Fruit fly (Drosophila melanogaster) whole organism, embryonic: Measurements from ENCODE around the gene MESR6.

Source experiments
- B-H2 ChIP-seq: fragments of 200-800 bp; sonication (Bioruptor generic); optimal IDR thresholded peaks from 2 replicates; lab custom pipeline; 2018; ENCODE audit warnings: missing biosample characterization, mild to moderate bottlenecking, missing genetic modification characterization
- CG11093 ChIP-seq: fragments of 200-800 bp; sonication (Bioruptor generic); IDR thresholded peaks from 3 replicates; pipeline ENCODE4 v1.3.6; 2022; ENCODE audit warnings: missing biosample characterization, missing genetic modification characterization
- CG11560 ChIP-seq: fragments of 200-800 bp; sonication (Bioruptor generic); IDR thresholded peaks from 3 replicates; pipeline ENCODE4 v1.3.6; 2022; ENCODE audit warnings: missing biosample characterization, missing genetic modification characterization
- CG1602 ChIP-seq: fragments of 200-800 bp; sonication (Bioruptor generic); optimal IDR thresholded peaks from 3 replicates; lab custom pipeline; 2016; ENCODE audit warnings: missing biosample characterization, missing genetic modification characterization
- CG16815 ChIP-seq: fragments of 200-800 bp; sonication (Bioruptor generic); optimal IDR thresholded peaks from 3 replicates; lab custom pipeline; 2017; ENCODE audit warnings: missing biosample characterization, mild to moderate bottlenecking, missing genetic modification characterization
- CG17186 ChIP-seq: fragments of 200-800 bp; sonication (Bioruptor generic); optimal IDR thresholded peaks from 3 replicates; lab custom pipeline; 2017; ENCODE audit warnings: missing biosample characterization, missing genetic modification reagents, missing genetic modification characterization
- CG17359 ChIP-seq: fragments of 200-800 bp; sonication (Bioruptor generic); optimal IDR thresholded peaks from 3 replicates; lab custom pipeline; 2018; ENCODE audit warnings: missing biosample characterization, mild to moderate bottlenecking, missing genetic modification characterization, moderate library complexity
- CG17361 ChIP-seq: fragments of 200-800 bp; sonication (Bioruptor generic); IDR thresholded peaks from 3 replicates; pipeline ENCODE4 v1.3.6; 2022; ENCODE audit warnings: missing biosample characterization, missing genetic modification characterization
- CG17829 ChIP-seq: fragments of 200-800 bp; optimal IDR thresholded peaks from 2 replicates; lab custom pipeline; 2019; ENCODE audit warnings: missing biosample characterization, mild to moderate bottlenecking, missing genetic modification characterization, moderate library complexity
- CG34422 ChIP-seq: fragments of 200-800 bp; sonication (Bioruptor generic); IDR thresholded peaks from 3 replicates; pipeline ENCODE4 v1.3.6; 2022; ENCODE audit warnings: missing biosample characterization, missing genetic modification characterization
- CG43689 ChIP-seq: fragments of 200-800 bp; sonication (Bioruptor generic); IDR thresholded peaks from 2 replicates; pipeline ENCODE4 v1.3.6; 2022; ENCODE audit warnings: missing biosample characterization, missing genetic modification characterization
- CG6272 ChIP-seq: fragments of 200-800 bp; sonication (Bioruptor generic); IDR thresholded peaks from 2 replicates; pipeline ENCODE4 v1.3.6; 2022; ENCODE audit warnings: missing biosample characterization, missing genetic modification characterization
- CG7372 ChIP-seq: fragments of 200-800 bp; sonication (Bioruptor generic); IDR thresholded peaks from 2 replicates; pipeline ENCODE4 v1.3.6; 2022; ENCODE audit warnings: missing biosample characterization, missing genetic modification characterization
- CG7786 ChIP-seq: fragments of 200-800 bp; sonication (Bioruptor generic); optimal IDR thresholded peaks from 2 replicates; lab custom pipeline; 2016; ENCODE audit warnings: missing biosample characterization, missing genetic modification characterization
- CG8290 ChIP-seq, 3 experiments: fragments of 200-800 bp; sonication (Bioruptor generic); optimal IDR thresholded peaks; 2 replicates each; lab custom pipeline; 2016 to 2019; ENCODE audit warnings: missing biosample characterization in 3 of 3, missing genetic modification characterization in 3 of 3, mild to moderate bottlenecking in 2 of 3, moderate library complexity in 1 of 3
- CG8765 ChIP-seq: fragments of 200-800 bp; sonication (Bioruptor generic); IDR thresholded peaks from 2 replicates; pipeline ENCODE4 v1.3.6; 2022; ENCODE audit warnings: missing biosample characterization, missing genetic modification characterization
- CG9797 ChIP-seq: fragments of 200-800 bp; sonication (Bioruptor generic); optimal IDR thresholded peaks from 3 replicates; lab custom pipeline; 2018; ENCODE audit warnings: missing biosample characterization, mild to moderate bottlenecking, missing genetic modification characterization
- CG9817 ChIP-seq: fragments of 200-800 bp; sonication (Bioruptor generic); optimal IDR thresholded peaks from 2 replicates; lab custom pipeline; 2018; ENCODE audit warnings: missing biosample characterization, mild to moderate bottlenecking, missing genetic modification characterization, moderate library complexity
- CoRest ChIP-seq: fragments of 200-800 bp; sonication (Bioruptor generic); optimal IDR thresholded peaks from 3 replicates; lab custom pipeline; 2018; ENCODE audit warnings: missing biosample characterization, mild to moderate bottlenecking, missing genetic modification characterization, moderate library complexity
- Dbx ChIP-seq: fragments of 200-800 bp; sonication (Bioruptor generic); IDR thresholded peaks from 3 replicates; pipeline ENCODE4 v1.3.6; 2022; ENCODE audit warnings: missing biosample characterization, missing genetic modification characterization
- Eip74EF ChIP-seq, 2 experiments: fragments of 200-800 bp in 1 of 2; fragments of >200 bp in 1 of 2; sonication (Bioruptor generic) in 1 of 2; optimal IDR thresholded peaks; 2 replicates each; lab custom pipeline; 2017 to 2019; ENCODE audit warnings: missing biosample characterization in 2 of 2, missing genetic modification characterization in 2 of 2, mild to moderate bottlenecking in 1 of 2, moderate library complexity in 1 of 2
- Fer3 ChIP-seq: fragments of 200-800 bp; sonication (Bioruptor generic); optimal IDR thresholded peaks from 2 replicates; lab custom pipeline; 2018; ENCODE audit warnings: missing biosample characterization, mild to moderate bottlenecking, missing genetic modification characterization, moderate library complexity
- HLH3B ChIP-seq: fragments of 200-800 bp; sonication (Bioruptor generic); IDR thresholded peaks from 2 replicates; pipeline ENCODE4 v1.3.6; 2022; ENCODE audit warnings: missing biosample characterization, missing genetic modification characterization
- NFAT ChIP-seq: fragments of 200-800 bp; sonication (Bioruptor generic); IDR thresholded peaks from 2 replicates; pipeline ENCODE4 v1.3.6; 2022; ENCODE audit warnings: missing biosample characterization, missing genetic modification characterization
- NfI ChIP-seq: fragments of 200-800 bp; sonication (Bioruptor generic); optimal IDR thresholded peaks from 3 replicates; lab custom pipeline; 2018; ENCODE audit warnings: missing biosample characterization, mild to moderate bottlenecking, missing genetic modification characterization, moderate library complexity
- Opbp ChIP-seq: fragments of 200-800 bp; sonication (Bioruptor generic); IDR thresholded peaks from 3 replicates; pipeline ENCODE4 v1.3.6; 2022; ENCODE audit warnings: missing biosample characterization, missing genetic modification characterization; ENCODE audit not compliant: partially characterized antibody
- Sox100B ChIP-seq: fragments of 200-800 bp; sonication (Bioruptor generic); optimal IDR thresholded peaks from 3 replicates; lab custom pipeline; 2018; ENCODE audit warnings: missing biosample characterization, mild to moderate bottlenecking, missing genetic modification characterization
- amos ChIP-seq: fragments of 200-800 bp; sonication (Bioruptor generic); IDR thresholded peaks from 2 replicates; pipeline ENCODE4 v1.3.6; 2022; ENCODE audit warnings: missing biosample characterization, missing genetic modification characterization; ENCODE audit not compliant: partially characterized antibody
- ato ChIP-seq: fragments of 200-800 bp; sonication (Bioruptor generic); IDR thresholded peaks from 2 replicates; pipeline ENCODE4 v1.3.6; 2022; ENCODE audit warnings: missing biosample characterization, missing genetic modification characterization; ENCODE audit not compliant: partially characterized antibody
- dimm ChIP-seq: fragments of 200-800 bp; sonication (Bioruptor generic); IDR thresholded peaks from 2 replicates; pipeline ENCODE4 v1.3.6; 2022; ENCODE audit warnings: missing biosample characterization, missing genetic modification characterization
- emc ChIP-seq: fragments of 200-800 bp; sonication (Bioruptor generic); optimal IDR thresholded peaks from 2 replicates; lab custom pipeline; 2016; ENCODE audit warnings: missing biosample characterization, missing genetic modification characterization
- ewg ChIP-seq: fragments of 200-800 bp; sonication (Bioruptor generic); optimal IDR thresholded peaks from 3 replicates; lab custom pipeline; 2017; ENCODE audit warnings: mild to moderate bottlenecking, missing biosample characterization, missing genetic modification reagents, missing genetic modification characterization
- fd102C ChIP-seq: fragments of 200-800 bp; sonication (Bioruptor generic); optimal IDR thresholded peaks from 2 replicates; lab custom pipeline; 2018; ENCODE audit warnings: missing biosample characterization, mild to moderate bottlenecking, missing genetic modification characterization, moderate library complexity
- fd3F ChIP-seq: fragments of 200-800 bp; sonication (Bioruptor generic); optimal IDR thresholded peaks from 2 replicates; lab custom pipeline; 2018; ENCODE audit warnings: missing biosample characterization, mild to moderate bottlenecking, missing genetic modification characterization, moderate library complexity
- gsb-n ChIP-seq: fragments of 200-800 bp; sonication (Bioruptor generic); optimal IDR thresholded peaks from 3 replicates; lab custom pipeline; 2018; ENCODE audit warnings: missing biosample characterization, mild to moderate bottlenecking, missing genetic modification characterization
- gt ChIP-seq: fragments of 200-800 bp; sonication (Bioruptor generic); IDR thresholded peaks from 2 replicates; pipeline ENCODE4 v1.3.6; 2022; ENCODE audit warnings: missing biosample characterization, missing genetic modification characterization
- klu ChIP-seq: fragments of 200-800 bp; sonication (Bioruptor generic); IDR thresholded peaks from 2 replicates; pipeline ENCODE4 v1.3.6; 2022; ENCODE audit warnings: missing biosample characterization, missing genetic modification characterization
- lmd ChIP-seq: fragments of 200-800 bp; sonication (Bioruptor generic); IDR thresholded peaks from 2 replicates; pipeline ENCODE4 v1.3.6; 2022; ENCODE audit warnings: missing biosample characterization, missing genetic modification characterization
- mam ChIP-seq: fragments of 200-800 bp; sonication (Bioruptor generic); optimal IDR thresholded peaks from 3 replicates; lab custom pipeline; 2016; ENCODE audit warnings: missing biosample characterization, missing genetic modification characterization
- nom ChIP-seq: fragments of 200-800 bp; sonication (Bioruptor generic); optimal IDR thresholded peaks from 2 replicates; lab custom pipeline; 2017; ENCODE audit warnings: missing biosample characterization, missing genetic modification characterization, mild to moderate bottlenecking, moderate library complexity, missing genetic modification reagents
- oc ChIP-seq: fragments of 200-800 bp; sonication (Bioruptor generic); optimal IDR thresholded peaks from 2 replicates; lab custom pipeline; 2018; ENCODE audit warnings: missing biosample characterization, mild to moderate bottlenecking, missing genetic modification characterization, moderate library complexity
- pita ChIP-seq: fragments of 200-800 bp; sonication (Bioruptor generic); optimal IDR thresholded peaks from 2 replicates; lab custom pipeline; 2017; ENCODE audit warnings: missing biosample characterization, mild to moderate bottlenecking, missing genetic modification characterization
- pros ChIP-seq: fragments of 200-800 bp; sonication (Bioruptor generic); optimal IDR thresholded peaks from 3 replicates; lab custom pipeline; 2019; ENCODE audit warnings: missing biosample characterization, mild to moderate bottlenecking, missing genetic modification characterization, moderate library complexity
- psq ChIP-seq: fragments of 200-800 bp; sonication (Bioruptor generic); optimal IDR thresholded peaks from 2 replicates; lab custom pipeline; 2017; ENCODE audit warnings: missing biosample characterization, missing genetic modification characterization
- pum ChIP-seq: fragments of 200-800 bp; sonication (Bioruptor generic); optimal IDR thresholded peaks from 2 replicates; lab custom pipeline; 2016; ENCODE audit warnings: missing biosample characterization, missing genetic modification characterization
- scrt ChIP-seq: fragments of 200-800 bp; sonication (Bioruptor generic); optimal IDR thresholded peaks from 2 replicates; lab custom pipeline; 2018; ENCODE audit warnings: missing biosample characterization, mild to moderate bottlenecking, missing genetic modification characterization, moderate library complexity
- slbo ChIP-seq: fragments of 200-800 bp; sonication (Bioruptor generic); IDR thresholded peaks from 2 replicates; pipeline ENCODE4 v1.3.6; 2022; ENCODE audit warnings: missing biosample characterization, missing genetic modification characterization
- stc ChIP-seq: fragments of 200-800 bp; sonication (Bioruptor generic); IDR thresholded peaks from 2 replicates; pipeline ENCODE4 v1.3.6; 2022; ENCODE audit warnings: missing biosample characterization, missing genetic modification characterization
- stwl ChIP-seq: fragments of 200-800 bp; sonication (Bioruptor generic); optimal IDR thresholded peaks from 3 replicates; lab custom pipeline; 2018; ENCODE audit warnings: missing biosample characterization, mild to moderate bottlenecking, missing genetic modification characterization, moderate library complexity

The MESR6 gene

DNA sequence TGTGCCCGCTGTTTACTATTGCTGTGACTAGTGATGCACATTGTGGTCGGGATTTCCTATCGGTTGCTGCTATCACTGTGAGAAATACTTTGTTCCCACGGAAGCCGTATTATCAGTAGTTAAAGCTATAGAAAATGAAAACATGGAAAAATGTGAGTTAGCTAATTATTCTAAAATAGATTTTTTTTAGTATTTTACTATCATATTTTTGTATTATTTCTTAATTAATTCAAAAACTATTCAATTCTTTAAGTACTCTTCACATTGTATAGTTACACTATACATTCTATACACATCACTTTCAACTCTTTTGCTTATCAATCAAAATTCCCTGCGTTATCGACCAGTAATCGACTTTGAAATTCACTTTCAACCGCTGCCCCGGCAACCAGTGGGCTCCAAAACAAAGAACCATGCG lies 5.2 kb downstream of the MESR6 start, which contains the start of the genes Naxd and CG14079 (continued):
- peak; percentile 55 for TF ChIP-seq gsb-n (tag; lab: Kevin White, UChicago)
- TF ChIP-seq Dbx (GFP tag; lab: Robert Waterston, UW) = 0 out of 3 replicates have a peak, but pooled peaks have one; percentile 17
- peak; percentile 59 for TF ChIP-seq lmd
- TF ChIP-seq dimm (GFP tag; lab: Robert Waterston, UW) = 0 out of 2 replicates have a peak, but pooled peaks have one; percentile 25
- peak; percentile 40 for TF ChIP-seq Fer3 (tag; lab: Kevin White, UChicago)
- TF ChIP-seq pros (GFP tag; lab: Kevin White, UChicago) = no peak
- 0 out of 2 replicates have a peak, but pooled peaks have one; percentile 32 for TF ChIP-seq stc (GFP tag; lab: Robert Waterston, UW)
- TF ChIP-seq CG11093 = peak; percentile 64; the same call in 1 of the 3 replicates
- TF ChIP-seq klu (GFP tag; lab: Robert Waterston, UW) = peak; percentile 31; the same call in 1 of the 2 replicates
- TF ChIP-seq fd102C = no peak
- TF ChIP-seq NFAT (GFP tag; lab: Robert Waterston, UW) = 0 out of 2 replicates have a peak, but pooled peaks have one; percentile 37
- TF ChIP-seq slbo = peak; percentile 87
- TF ChIP-seq B-H2 (GFP tag; lab: Kevin White, UChicago) = peak; percentile 64
- peak; percentile 61 for TF ChIP-seq nom (GFP tag; lab: Kevin White, UChicago)
- 0 out of 2 replicates have a peak, but pooled peaks have one; percentile 10 for TF ChIP-seq gt (GFP tag; lab: Robert Waterston, UW)
- TF ChIP-seq pum (GFP tag; lab: Kevin White, UChicago) = peak; percentile 45
- peak; percentile 7 for TF ChIP-seq stwl (tag; lab: Kevin White, UChicago)
- no peak for TF ChIP-seq CG7372
- peak; percentile 78 for TF ChIP-seq CG9817 (tag; lab: Kevin White, UChicago)
- peak; percentile 84 for TF ChIP-seq CoRest (tag; lab: Kevin White, UChicago)
- TF ChIP-seq CG16815 (GFP tag; lab: Kevin White, UChicago) = peak; percentile 58
- no peak for TF ChIP-seq CG17186 (GFP tag; lab: Kevin White, UChicago)
- 0 out of 3 replicates have a peak, but pooled peaks have one; percentile 31 for TF ChIP-seq CG11560 (tag; lab: Robert Waterston, UW)
- 0 out of 3 replicates have a peak, but pooled peaks have one; percentile 31 for TF ChIP-seq CG34422 (GFP tag; lab: Robert Waterston, UW)
- TF ChIP-seq scrt (GFP tag; lab: Kevin White, UChicago) = no peak
- TF ChIP-seq CG9797 (GFP tag; lab: Kevin White, UChicago) = no peak
- peak; percentile 50 for TF ChIP-seq CG17359 (tag; lab: Kevin White, UChicago)
- TF ChIP-seq fd3F (GFP tag; lab: Kevin White, UChicago) = peak; percentile 67
- 0 out of 2 replicates have a peak, but pooled peaks have one; percentile 38 for TF ChIP-seq CG43689 (GFP tag; lab: Robert Waterston, UW)
- TF ChIP-seq HLH3B (GFP tag; lab: Robert Waterston, UW) = peak; percentile 52; the same call in 1 of the 2 replicates
- TF ChIP-seq CG7786 (GFP tag; lab: Kevin White, UChicago) = peak; percentile 23
- TF ChIP-seq CG17361 (GFP tag; lab: Robert Waterston, UW) = peak; percentile 55; the same call in 1 of the 3 replicates
- TF ChIP-seq CG1602 (GFP tag; lab: Kevin White, UChicago) = peak; percentile 71
- TF ChIP-seq mam (GFP tag; lab: Kevin White, UChicago) = peak; percentile 50
- TF ChIP-seq oc (tag; lab: Kevin White, UChicago) = peak; percentile 29
- TF ChIP-seq Sox100B = peak; percentile 38
- TF ChIP-seq psq (GFP tag; lab: Kevin White, UChicago) = peak; percentile 16
- TF ChIP-seq Opbp (GFP tag; lab: Robert Waterston, UW) = no peak
- peak; percentile 57 for TF ChIP-seq CG17829 (tag; lab: Kevin White, UChicago)
- TF ChIP-seq ato = no peak
- TF ChIP-seq CG8290 (GFP tag; optimal IDR thresholded peaks at IDR 0.05; lab: Kevin White, UChicago) = no peak
- peak in 1 of 2 experiments; percentile 25 for TF ChIP-seq CG8290 (tag; optimal IDR thresholded peaks at IDR 0.05; lab: Kevin White, UChicago)
- peak in 1 of 2 experiments; percentile 45 for TF ChIP-seq Eip74EF (GFP tag; optimal IDR thresholded peaks at IDR 0.05; lab: Kevin White, UChicago)
- no peak; the same call in 1 of the 2 replicates for TF ChIP-seq amos (GFP tag; lab: Robert Waterston, UW)
- TF ChIP-seq CG6272 (GFP tag; lab: Robert Waterston, UW) = no peak
- TF ChIP-seq NfI (GFP tag; lab: Kevin White, UChicago) = peak; percentile 68
- TF ChIP-seq ewg = peak; percentile 46
- no peak for TF ChIP-seq pita (GFP tag; lab: Kevin White, UChicago)
- no peak for TF ChIP-seq emc (GFP tag; lab: Kevin White, UChicago)
- peak; percentile 11; the same call in 1 of the 2 replicates for TF ChIP-seq CG8765
